Worm (Caenorhabditis elegans) whole organism, mixed stage, embryonic: ENCODE results near the gene vha-12.
A peak's percentile ranks its signal among the peaks of the same experiment; 100 is the strongest.

Experiments
- M03D4.4 ChIP-seq: sonication (generic microtip); optimal IDR thresholded peaks from 2 replicates; lab custom pipeline; 2017; ENCODE audit warnings: mild to moderate bottlenecking, missing genetic modification characterization, missing compliant biosample characterization
- bed-3 ChIP-seq: fragments of 200-800 bp; sonication (Bioruptor generic); optimal IDR thresholded peaks from 3 replicates; lab custom pipeline; 2018; ENCODE audit warnings: mild to moderate bottlenecking, missing genetic modification characterization, moderate library complexity, missing compliant biosample characterization
- ceh-83 ChIP-seq: fragments of 200-800 bp; sonication (Bioruptor generic); optimal IDR thresholded peaks from 2 replicates; lab custom pipeline; 2018; ENCODE audit warnings: mild to moderate bottlenecking, missing genetic modification characterization, missing compliant biosample characterization
- ces-1 ChIP-seq: fragments of 150-350 bp; optimal IDR thresholded peaks from 2 replicates; lab custom pipeline; 2014; ENCODE audit warnings: missing biosample characterization, missing genetic modification reagents, missing genetic modification characterization
- ham-2 ChIP-seq: fragments of 200-800 bp; sonication (Bioruptor generic); optimal IDR thresholded peaks from 2 replicates; lab custom pipeline; 2018; ENCODE audit warnings: mild to moderate bottlenecking, missing genetic modification characterization, missing compliant biosample characterization
- hlh-1 ChIP-seq: fragments of 150-350 bp; optimal IDR thresholded peaks from 2 replicates; lab custom pipeline; 2014; ENCODE audit warnings: missing biosample characterization, missing genetic modification reagents, missing genetic modification characterization
- lin-13 ChIP-seq: fragments of 150-350 bp; optimal IDR thresholded peaks from 2 replicates; lab custom pipeline; 2014; ENCODE audit warnings: missing biosample characterization, missing genetic modification characterization
- lin-32 ChIP-seq: fragments of 200-800 bp; sonication (Bioruptor generic); optimal IDR thresholded peaks from 2 replicates; lab custom pipeline; 2018; ENCODE audit warnings: mild to moderate bottlenecking, missing genetic modification characterization, missing compliant biosample characterization
- lsy-2 ChIP-seq: fragments of 150-350 bp; optimal IDR thresholded peaks from 2 replicates; lab custom pipeline; 2014; ENCODE audit warnings: missing biosample characterization, missing genetic modification characterization
- mab-5 ChIP-seq: fragments of 150-350 bp; optimal IDR thresholded peaks from 2 replicates; lab custom pipeline; 2014; ENCODE audit warnings: missing biosample characterization, missing genetic modification characterization
- mep-1 ChIP-seq: fragments of 150-350 bp; optimal IDR thresholded peaks from 2 replicates; lab custom pipeline; 2017; ENCODE audit warnings: missing biosample characterization, missing genetic modification reagents, missing genetic modification characterization, inconsistent platforms
- mls-2 ChIP-seq: sonication (generic microtip); optimal IDR thresholded peaks from 2 replicates; lab custom pipeline; 2016; ENCODE audit warnings: mild to moderate bottlenecking, missing genetic modification characterization, moderate library complexity, missing compliant biosample characterization
- nhr-2 ChIP-seq: fragments of 150-350 bp; optimal IDR thresholded peaks from 2 replicates; lab custom pipeline; 2014; ENCODE audit warnings: missing biosample characterization, missing genetic modification characterization
- nhr-237 ChIP-seq: fragments of 150-350 bp; optimal IDR thresholded peaks from 2 replicates; lab custom pipeline; 2014; ENCODE audit warnings: missing biosample characterization, missing genetic modification characterization
- nhr-76 ChIP-seq: sonication (generic microtip); optimal IDR thresholded peaks from 2 replicates; lab custom pipeline; 2017; ENCODE audit warnings: missing biosample characterization, missing genetic modification characterization
- snpc-4 ChIP-seq: fragments of 150-350 bp; optimal IDR thresholded peaks from 2 replicates; lab custom pipeline; 2014; ENCODE audit warnings: missing biosample characterization, missing genetic modification characterization
- unc-120 ChIP-seq: sonication (generic microtip); optimal IDR thresholded peaks from 2 replicates; lab custom pipeline; 2017; ENCODE audit warnings: missing genetic modification characterization, missing compliant biosample characterization; ENCODE audit not compliant: poor library complexity, severe bottlenecking
- unc-39 ChIP-seq: fragments of 150-350 bp; optimal IDR thresholded peaks from 2 replicates; lab custom pipeline; 2014; ENCODE audit warnings: missing biosample characterization, missing genetic modification characterization
- unc-62 ChIP-seq: fragments of 150-350 bp; optimal IDR thresholded peaks from 2 replicates; lab custom pipeline; 2014; ENCODE audit warnings: missing biosample characterization, missing genetic modification reagents, missing genetic modification characterization
- ztf-11 ChIP-seq: fragments of 150-350 bp; optimal IDR thresholded peaks from 2 replicates; lab custom pipeline; 2014; ENCODE audit warnings: missing biosample characterization, missing genetic modification characterization

Gene vha-12

DNA sequence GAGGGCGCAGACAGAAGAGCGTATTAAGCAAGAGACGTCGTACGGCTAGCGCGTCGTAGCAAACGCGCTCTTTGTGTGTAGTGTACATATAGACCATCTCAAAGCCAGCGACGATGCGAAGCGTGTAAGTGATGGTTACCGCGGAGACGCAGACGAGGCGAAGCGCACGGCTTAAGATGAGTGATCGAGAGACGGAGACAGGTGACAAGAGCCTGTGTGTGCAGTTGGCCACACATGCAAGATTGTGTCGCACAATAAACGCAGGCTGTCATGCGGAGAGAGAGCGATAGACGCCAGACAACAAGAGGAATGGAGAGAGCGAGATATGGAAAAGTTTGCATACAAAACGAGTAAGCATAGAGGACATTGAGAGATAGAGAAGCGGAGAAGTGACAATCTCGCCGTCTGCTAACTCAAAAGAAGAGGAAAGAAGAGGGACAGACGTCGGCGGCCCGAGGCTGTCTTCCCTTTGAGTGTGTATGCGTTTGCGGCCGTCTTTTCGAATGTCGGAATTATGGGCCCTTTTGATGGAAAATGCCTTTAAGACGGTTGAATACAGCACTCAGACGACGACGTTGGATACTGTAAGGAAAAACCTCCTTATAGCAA lies 32.0 kb downstream of the vha-12 start (continued):
- TF ChIP-seq mab-5 (tag; lab: Kevin White, UChicago) (no peak), lin-32 (GFP tag; lab: Kevin White, UChicago) (no peak), nhr-2 (tag; lab: Kevin White, UChicago) (no peak), unc-39 (tag; lab: Kevin White, UChicago) (no peak), unc-62 (GFP tag; lab: Kevin White, UChicago) (peak; percentile 32), ztf-11 (tag; lab: Kevin White, UChicago) (no peak), mls-2 (peak; percentile 32), nhr-237 (tag; lab: Kevin White, UChicago) (no peak)

DNA sequence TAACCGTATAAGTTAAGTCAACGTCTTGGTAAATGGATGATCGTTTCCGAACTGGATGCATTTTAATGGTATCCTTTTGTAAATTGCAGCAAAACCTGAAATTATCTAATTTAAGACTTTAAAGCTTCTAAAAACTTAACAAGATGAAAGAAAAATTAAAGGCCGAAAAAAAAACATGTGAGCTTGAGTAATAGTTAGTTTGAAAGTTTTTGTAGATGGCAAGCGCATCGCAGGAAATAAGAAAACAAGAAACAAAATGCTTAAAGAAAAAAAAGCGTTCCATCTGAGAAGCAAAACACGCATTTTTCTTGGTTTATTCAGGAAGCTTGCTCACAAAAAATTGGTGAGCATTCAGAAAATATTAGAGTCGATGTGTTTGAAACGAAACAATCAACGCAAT lies 44.9 kb downstream of the vha-12 start, which contains the start of gene rab-37:
TSS of gene rab-37 (minus strand) at position 101 of the 400 bp plus-strand sequence.
- no peak for TF ChIP-seq snpc-4
- no peak for TF ChIP-seq unc-120
- no peak for TF ChIP-seq bed-3 (GFP tag; lab: Kevin White, UChicago)
- TF ChIP-seq lin-13, result no peak
- TF ChIP-seq M03D4.4 (tag; lab: Kevin White, UChicago), result no peak
- no peak for TF ChIP-seq ham-2
- no peak for TF ChIP-seq lin-32 (GFP tag; lab: Kevin White, UChicago)
- TF ChIP-seq unc-39 (tag; lab: Kevin White, UChicago), result no peak
- TF ChIP-seq nhr-76, result no peak
- no peak for TF ChIP-seq hlh-1 (tag; lab: Kevin White, UChicago)
- no peak for TF ChIP-seq nhr-2 (tag; lab: Kevin White, UChicago)
- no peak for TF ChIP-seq mep-1 (tag; lab: Kevin White, UChicago)
- no peak for TF ChIP-seq mab-5 (tag; lab: Kevin White, UChicago)
- no peak for TF ChIP-seq ceh-83 (GFP tag; lab: Kevin White, UChicago)
- TF ChIP-seq lsy-2 (tag; lab: Kevin White, UChicago), result no peak
- no peak for TF ChIP-seq mls-2

DNA sequence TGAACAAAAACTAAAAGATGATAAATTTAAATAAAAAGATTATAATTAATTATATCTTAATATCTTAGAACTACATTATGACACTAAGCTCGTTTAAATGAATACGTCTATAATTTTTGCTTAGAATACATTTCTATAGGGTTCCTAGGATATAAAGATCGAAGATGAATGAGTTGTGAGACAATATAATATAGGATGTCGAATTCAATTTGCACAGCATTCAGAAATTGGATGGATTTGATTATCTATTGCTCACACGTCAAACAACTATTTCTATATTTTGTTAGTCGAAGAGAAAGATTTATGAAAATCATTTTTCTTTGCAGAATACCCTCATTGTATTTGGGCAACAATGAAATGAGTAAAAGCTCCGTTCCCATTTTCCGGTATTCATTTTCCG lies 48.1 kb downstream of the vha-12 start:
- TF ChIP-seq ces-1 (GFP tag; lab: Kevin White, UChicago), result peak; percentile 80
- TF ChIP-seq snpc-4, result no peak
